Fruit fly (Drosophila melanogaster) whole organism, prepupa: ENCODE results near the gene CG11672.

Experiments
- Blimp-1 ChIP-seq: fragments of 200-800 bp; sonication (Bioruptor generic); optimal IDR thresholded peaks from 3 replicates; lab custom pipeline; 2017; ENCODE audit warnings: missing biosample characterization, missing genetic modification characterization, mild to moderate bottlenecking, moderate library complexity, missing genetic modification reagents
- CG10631 ChIP-seq: fragments of 200-800 bp; sonication (Bioruptor generic); optimal IDR thresholded peaks from 2 replicates; lab custom pipeline; 2016; ENCODE audit warnings: missing biosample characterization, missing genetic modification characterization
- CG11294 ChIP-seq: fragments of 200-800 bp; sonication (Bioruptor generic); IDR thresholded peaks from 2 replicates; pipeline ENCODE4 v1.3.6; 2022; ENCODE audit warnings: missing biosample characterization, missing genetic modification characterization
- CG11902 ChIP-seq: fragments of 200-800 bp; sonication (Bioruptor generic); optimal IDR thresholded peaks from 3 replicates; lab custom pipeline; 2016; ENCODE audit warnings: missing biosample characterization, missing genetic modification characterization
- CG15336 ChIP-seq: fragments of 200-800 bp; sonication (Bioruptor generic); IDR thresholded peaks from 2 replicates; pipeline ENCODE4 v1.3.6; 2022; ENCODE audit warnings: missing biosample characterization, missing genetic modification characterization
- CG1621 ChIP-seq: fragments of 200-800 bp; sonication (Bioruptor generic); optimal IDR thresholded peaks from 3 replicates; lab custom pipeline; 2018; ENCODE audit warnings: missing biosample characterization, mild to moderate bottlenecking, missing genetic modification characterization
- CG31627 ChIP-seq: fragments of 200-800 bp; sonication (Bioruptor generic); optimal IDR thresholded peaks from 3 replicates; lab custom pipeline; 2016; ENCODE audit warnings: missing biosample characterization, missing genetic modification characterization
- CG34406 ChIP-seq: fragments of 200-800 bp; sonication (Bioruptor generic); optimal IDR thresholded peaks from 3 replicates; lab custom pipeline; 2016; ENCODE audit warnings: missing biosample characterization, missing genetic modification characterization
- CG3919 ChIP-seq: fragments of 200-800 bp; sonication (Bioruptor generic); optimal IDR thresholded peaks from 3 replicates; lab custom pipeline; 2016; ENCODE audit warnings: missing biosample characterization, missing genetic modification characterization
- CG6276 ChIP-seq: fragments of 200-800 bp; sonication (Bioruptor generic); optimal IDR thresholded peaks from 2 replicates; lab custom pipeline; 2017; ENCODE audit warnings: missing biosample characterization, mild to moderate bottlenecking, missing genetic modification characterization
- CG6792 ChIP-seq: fragments of 200-800 bp; sonication (Bioruptor generic); optimal IDR thresholded peaks from 3 replicates; lab custom pipeline; 2016; ENCODE audit warnings: missing biosample characterization, missing genetic modification characterization
- CG8319 ChIP-seq: fragments of 200-800 bp; sonication (Bioruptor generic); optimal IDR thresholded peaks from 3 replicates; lab custom pipeline; 2016; ENCODE audit warnings: missing biosample characterization, missing genetic modification characterization
- CG8632 ChIP-seq: fragments of 200-800 bp; sonication (Bioruptor generic); optimal IDR thresholded peaks from 3 replicates; lab custom pipeline; 2016; ENCODE audit warnings: missing biosample characterization, missing genetic modification characterization
- CG9139 ChIP-seq: fragments of 200-800 bp; sonication (Bioruptor generic); optimal IDR thresholded peaks from 3 replicates; lab custom pipeline; 2017; ENCODE audit warnings: missing biosample characterization, mild to moderate bottlenecking, missing genetic modification characterization
- Eip75B ChIP-seq: fragments of 200-800 bp; sonication (Bioruptor generic); optimal IDR thresholded peaks from 3 replicates; lab custom pipeline; 2016; ENCODE audit warnings: missing biosample characterization, missing genetic modification characterization
- Eip78C ChIP-seq: fragments of 200-800 bp; sonication (Bioruptor generic); peaks from one replicate; lab custom pipeline; 2016; ENCODE audit warnings: missing biosample characterization, missing genetic modification characterization
- Eip93F ChIP-seq: fragments of 200-800 bp; sonication (Bioruptor generic); optimal IDR thresholded peaks from 2 replicates; lab custom pipeline; 2016; ENCODE audit warnings: missing biosample characterization, mild to moderate bottlenecking, missing genetic modification characterization
- Ets21C ChIP-seq: fragments of 200-800 bp; sonication (Bioruptor generic); optimal IDR thresholded peaks from 3 replicates; lab custom pipeline; 2016; ENCODE audit warnings: missing biosample characterization, missing genetic modification characterization
- Ets96B ChIP-seq: fragments of 200-800 bp; optimal IDR thresholded peaks from 2 replicates; lab custom pipeline; 2019; ENCODE audit warnings: missing biosample characterization, mild to moderate bottlenecking, missing genetic modification characterization, moderate library complexity
- Hr39 ChIP-seq: fragments of 200-800 bp; sonication (Bioruptor generic); optimal IDR thresholded peaks from 2 replicates; lab custom pipeline; 2016; ENCODE audit warnings: missing biosample characterization, missing genetic modification characterization
- Lpt ChIP-seq: fragments of 200-800 bp; sonication (Bioruptor generic); optimal IDR thresholded peaks from 3 replicates; lab custom pipeline; 2016; ENCODE audit warnings: missing biosample characterization, missing genetic modification characterization
- Met ChIP-seq: fragments of 200-800 bp; sonication (Bioruptor generic); optimal IDR thresholded peaks from 3 replicates; lab custom pipeline; 2016; ENCODE audit warnings: missing biosample characterization, missing genetic modification characterization
- Sox102F ChIP-seq: fragments of 200-800 bp; sonication (Bioruptor generic); optimal IDR thresholded peaks from 2 replicates; lab custom pipeline; 2016; ENCODE audit warnings: missing biosample characterization, mild to moderate bottlenecking, missing genetic modification characterization
- Sox14 ChIP-seq: fragments of 200-800 bp; sonication (Bioruptor generic); optimal IDR thresholded peaks from 3 replicates; lab custom pipeline; 2016; ENCODE audit warnings: missing biosample characterization, missing genetic modification characterization
- Sox15 ChIP-seq: fragments of 200-800 bp; sonication (Bioruptor generic); optimal IDR thresholded peaks from 3 replicates; lab custom pipeline; 2016; ENCODE audit warnings: missing biosample characterization, missing genetic modification characterization
- cyc ChIP-seq: fragments of 200-800 bp; sonication (Bioruptor generic); optimal IDR thresholded peaks from 3 replicates; lab custom pipeline; 2016; ENCODE audit warnings: missing biosample characterization, missing genetic modification characterization
- dac ChIP-seq: fragments of 200-800 bp; sonication (Bioruptor generic); optimal IDR thresholded peaks from 2 replicates; lab custom pipeline; 2017; ENCODE audit warnings: missing biosample characterization, mild to moderate bottlenecking, missing genetic modification characterization
- eg ChIP-seq: fragments of 200-800 bp; sonication (Bioruptor generic); IDR thresholded peaks from 3 replicates; pipeline ENCODE4 v1.3.6; 2022; ENCODE audit warnings: missing biosample characterization, missing genetic modification characterization
- esn ChIP-seq: fragments of 200-800 bp; sonication (Bioruptor generic); optimal IDR thresholded peaks from 2 replicates; lab custom pipeline; 2016; ENCODE audit warnings: missing biosample characterization, mild to moderate bottlenecking, missing genetic modification characterization, moderate library complexity
- fd59A ChIP-seq: fragments of 200-800 bp; sonication (Bioruptor generic); optimal IDR thresholded peaks from 2 replicates; lab custom pipeline; 2017; ENCODE audit warnings: missing biosample characterization, mild to moderate bottlenecking, missing genetic modification characterization, missing genetic modification reagents
- fd85E ChIP-seq: fragments of 200-800 bp; sonication (Bioruptor generic); optimal IDR thresholded peaks from 3 replicates; lab custom pipeline; 2016; ENCODE audit warnings: missing biosample characterization, missing genetic modification characterization
- fkh ChIP-seq: fragments of 200-800 bp; sonication (Bioruptor generic); optimal IDR thresholded peaks from 3 replicates; lab custom pipeline; 2017; ENCODE audit warnings: missing biosample characterization, mild to moderate bottlenecking, missing genetic modification characterization, moderate library complexity
- lz ChIP-seq: fragments of 200-800 bp; sonication (Bioruptor generic); optimal IDR thresholded peaks from 3 replicates; lab custom pipeline; 2016; ENCODE audit warnings: missing biosample characterization, missing genetic modification characterization
- net ChIP-seq: fragments of 200-800 bp; sonication (Bioruptor generic); optimal IDR thresholded peaks from 3 replicates; lab custom pipeline; 2016; ENCODE audit warnings: missing biosample characterization, missing genetic modification characterization
- pdm3 ChIP-seq: fragments of 200-800 bp; sonication (Bioruptor generic); optimal IDR thresholded peaks from 3 replicates; lab custom pipeline; 2016; ENCODE audit warnings: missing biosample characterization, missing genetic modification characterization
- salr ChIP-seq, 2 experiments: fragments of 200-800 bp; sonication (Bioruptor generic); optimal IDR thresholded peaks; 3 replicates each; lab custom pipeline; 2016 to 2018; ENCODE audit warnings: missing biosample characterization in 2 of 2, missing genetic modification characterization in 2 of 2, mild to moderate bottlenecking in 1 of 2
- ss ChIP-seq, 2 experiments: fragments of 200-800 bp; sonication (Bioruptor generic); optimal IDR thresholded peaks; 2 replicates in 1 of 2; 3 replicates in 1 of 2; lab custom pipeline; 2017 to 2018; ENCODE audit warnings: mild to moderate bottlenecking in 2 of 2, missing biosample characterization in 2 of 2, missing genetic modification characterization in 2 of 2, moderate library complexity in 1 of 2
- svp ChIP-seq: fragments of 200-800 bp; sonication (Bioruptor generic); peaks from one replicate; lab custom pipeline; 2016; ENCODE audit warnings: missing biosample characterization, missing genetic modification characterization
- vri ChIP-seq: fragments of 200-800 bp; sonication (Bioruptor generic); optimal IDR thresholded peaks from 3 replicates; lab custom pipeline; 2016; ENCODE audit warnings: missing biosample characterization, mild to moderate bottlenecking, missing genetic modification characterization

CG11672 gene

DNA sequence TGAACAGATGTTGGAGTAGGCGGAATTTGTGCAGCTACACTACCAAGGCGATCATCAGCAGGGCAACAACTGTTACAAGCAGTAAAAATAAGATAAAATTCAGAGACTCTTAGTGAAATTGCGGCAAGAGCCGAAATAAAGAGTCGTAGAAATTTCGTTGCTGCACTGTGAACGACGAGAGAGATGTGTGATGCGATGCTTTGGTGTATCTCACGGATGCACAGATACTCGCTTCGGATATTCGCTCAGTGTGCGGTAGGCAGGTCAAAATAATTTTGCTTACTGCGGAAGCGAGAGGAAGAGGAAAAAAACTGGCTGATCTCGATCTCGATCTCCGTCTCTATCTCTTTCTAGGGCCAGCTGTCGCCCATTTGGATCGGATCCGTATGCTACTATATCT, 1.6 kb downstream of the CG11672 start:
- no peak for TF ChIP-seq Eip78C (GFP tag; lab: Kevin White, UChicago)
- TF ChIP-seq svp (GFP tag; lab: Kevin White, UChicago) = peak; percentile 45
- no peak for TF ChIP-seq Lpt (GFP tag; lab: Kevin White, UChicago)
- no peak for TF ChIP-seq esn (GFP tag; lab: Kevin White, UChicago)
- no peak for TF ChIP-seq Sox14 (GFP tag; lab: Kevin White, UChicago)

DNA sequence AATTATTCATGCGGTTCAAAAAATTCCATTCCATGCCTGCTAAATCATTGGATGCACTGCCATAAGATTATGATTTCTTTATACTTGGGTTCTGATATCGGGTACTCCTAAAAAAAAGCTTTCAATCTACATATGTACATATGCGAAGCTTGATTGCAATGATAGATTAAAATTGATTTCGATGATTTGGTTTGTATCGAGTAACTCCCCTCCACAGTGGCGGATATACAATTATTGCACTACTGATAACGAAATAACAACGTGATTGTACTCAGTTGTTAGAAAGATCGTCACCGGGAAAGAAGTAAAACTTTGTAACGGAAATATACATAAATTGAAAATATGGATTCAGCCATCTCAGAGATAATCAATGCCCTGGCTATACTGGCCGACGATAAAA, 2.7 kb downstream of the CG11672 start, which contains the start of gene Nazo:
Gene Nazo (plus strand): TSS at position 180 of the 400 bp plus-strand sequence.
- TF ChIP-seq eg = no peak
- TF ChIP-seq Eip75B (GFP tag; lab: Kevin White, UChicago) = no peak
- no peak for TF ChIP-seq CG9139 (GFP tag; lab: Kevin White, UChicago)
- TF ChIP-seq CG8632 (GFP tag; lab: Kevin White, UChicago) = no peak
- TF ChIP-seq CG11902 (GFP tag; lab: Kevin White, UChicago) = no peak
- TF ChIP-seq CG15336 (GFP tag; lab: Robert Waterston, UW) = no peak
- TF ChIP-seq cyc = no peak
- no peak for TF ChIP-seq fkh (GFP tag; lab: Kevin White, UChicago)
- no peak for TF ChIP-seq pdm3 (GFP tag; lab: Kevin White, UChicago)
- no peak for TF ChIP-seq Sox15 (GFP tag; lab: Kevin White, UChicago)
- no peak for TF ChIP-seq vri
- TF ChIP-seq dac = no peak
- TF ChIP-seq Eip78C (GFP tag; lab: Kevin White, UChicago) = no peak
- no peak for TF ChIP-seq Ets96B (tag; lab: Kevin White, UChicago)
- TF ChIP-seq net (GFP tag; lab: Kevin White, UChicago) = no peak
- TF ChIP-seq CG8319 (GFP tag; lab: Kevin White, UChicago) = no peak

DNA sequence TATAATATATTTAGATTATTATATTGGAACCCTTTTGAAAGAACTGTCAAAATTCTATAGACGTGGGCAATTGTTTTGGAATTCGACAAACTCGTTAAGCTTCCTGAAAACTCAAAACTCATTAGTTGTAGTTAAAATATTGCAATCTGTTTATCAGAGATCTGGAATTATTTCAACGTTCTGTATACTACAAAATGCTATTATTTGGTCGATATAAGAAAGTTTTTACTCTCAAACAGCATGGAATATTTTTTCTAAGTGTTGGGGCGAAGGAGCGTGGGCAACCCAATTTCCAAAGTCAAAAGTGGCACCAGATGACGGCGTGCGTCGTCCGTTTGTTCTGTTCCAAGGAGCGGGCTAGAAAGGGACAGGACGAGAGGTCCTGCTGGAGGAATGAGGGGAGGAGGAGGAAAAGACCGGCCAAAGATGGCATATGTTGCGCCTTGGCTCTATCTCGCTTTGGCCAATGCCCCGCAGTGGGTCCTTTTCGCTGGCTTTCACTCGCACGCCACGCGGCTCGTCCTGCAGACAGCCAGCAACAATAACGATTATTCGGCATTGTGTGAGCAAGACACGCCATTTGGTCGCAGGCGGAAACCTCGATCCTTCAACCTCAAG, 4.5 kb downstream of the CG11672 start:
- TF ChIP-seq salr (GFP tag; optimal IDR thresholded peaks at IDR 0.05; lab: Kevin White, UChicago) (no peak), Sox15 (GFP tag; lab: Kevin White, UChicago) (no peak), CG10631 (GFP tag; lab: Kevin White, UChicago) (no peak), fkh (GFP tag; lab: Kevin White, UChicago) (no peak), CG8632 (GFP tag; lab: Kevin White, UChicago) (no peak), Sox102F (GFP tag; lab: Kevin White, UChicago) (no peak), Eip78C (GFP tag; lab: Kevin White, UChicago) (no peak), Blimp-1 (GFP tag; lab: Kevin White, UChicago) (no peak), CG34406 (GFP tag; lab: Kevin White, UChicago) (no peak), CG6792 (GFP tag; lab: Kevin White, UChicago) (no peak), lz (no peak)

DNA sequence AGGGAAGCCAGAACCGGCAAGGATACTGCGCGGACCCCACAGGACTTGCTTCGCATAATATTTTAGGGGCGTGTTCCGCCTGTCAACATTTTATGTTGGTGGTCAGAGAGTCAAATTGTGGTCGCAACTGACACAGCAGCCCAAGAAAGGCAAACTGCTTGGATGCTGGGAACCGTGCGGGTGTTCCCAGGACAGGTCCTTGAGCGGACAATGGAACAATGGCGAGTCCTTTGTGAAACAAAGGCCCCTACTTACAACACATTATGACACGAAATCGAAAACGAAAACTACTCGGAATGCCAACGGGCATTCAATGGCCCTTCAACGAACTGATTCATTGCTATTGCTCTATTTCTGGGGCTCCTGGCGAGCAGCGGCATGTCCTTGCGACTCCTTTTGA, 6.1 kb downstream of the CG11672 start:
- TF ChIP-seq fd59A (no peak), CG9139 (GFP tag; lab: Kevin White, UChicago) (no peak), salr (GFP tag; optimal IDR thresholded peaks at IDR 0.05; lab: Kevin White, UChicago) (no peak), Met (GFP tag; lab: Kevin White, UChicago) (no peak), esn (GFP tag; lab: Kevin White, UChicago) (no peak), Hr39 (GFP tag; lab: Kevin White, UChicago) (no peak), CG8632 (GFP tag; lab: Kevin White, UChicago) (no peak), Sox15 (GFP tag; lab: Kevin White, UChicago) (no peak)

DNA sequence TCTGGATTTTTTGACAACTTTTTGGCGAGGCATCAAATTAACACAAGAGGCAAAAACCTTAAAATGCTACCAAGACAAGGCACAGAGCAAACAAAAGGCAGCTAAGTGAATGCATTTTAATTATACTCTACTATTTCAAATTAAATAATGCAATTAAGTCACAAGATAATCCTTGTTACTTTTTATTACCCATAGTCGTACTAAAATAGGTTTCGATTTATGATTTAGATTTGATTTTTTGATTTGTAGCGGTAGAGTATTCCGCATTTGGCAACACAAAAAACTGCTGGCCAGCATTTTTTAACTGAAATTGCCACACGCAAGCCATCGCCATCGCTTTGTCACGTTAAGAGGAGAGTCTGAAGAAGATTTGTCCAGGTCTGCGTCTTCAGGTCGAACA, 7.7 kb downstream of the CG11672 start:
- TF ChIP-seq fkh (GFP tag; lab: Kevin White, UChicago) (no peak), CG11902 (GFP tag; lab: Kevin White, UChicago) (no peak), Lpt (GFP tag; lab: Kevin White, UChicago) (no peak), Eip75B (GFP tag; lab: Kevin White, UChicago) (no peak), Eip78C (GFP tag; lab: Kevin White, UChicago) (peak; percentile 82), salr (GFP tag; optimal IDR thresholded peaks at IDR 0.05; lab: Kevin White, UChicago) (no peak), CG11294 (GFP tag; lab: Robert Waterston, UW) (no peak), ss (GFP tag; optimal IDR thresholded peaks at IDR 0.05; lab: Kevin White, UChicago) (no peak), Blimp-1 (GFP tag; lab: Kevin White, UChicago) (peak; percentile 53), CG6276 (GFP tag; lab: Kevin White, UChicago) (no peak), Ets21C (GFP tag; lab: Kevin White, UChicago) (peak; percentile 24), fd85E (GFP tag; lab: Kevin White, UChicago) (no peak), Hr39 (GFP tag; lab: Kevin White, UChicago) (peak; percentile 54), Sox102F (GFP tag; lab: Kevin White, UChicago) (peak; percentile 59), Eip93F (GFP tag; lab: Kevin White, UChicago) (no peak), pdm3 (GFP tag; lab: Kevin White, UChicago) (peak; percentile 0), esn (GFP tag; lab: Kevin White, UChicago) (peak; percentile 54), CG31627 (GFP tag; lab: Kevin White, UChicago) (peak; percentile 33), Sox14 (GFP tag; lab: Kevin White, UChicago) (no peak), CG3919 (no peak), cyc (peak; percentile 19), CG34406 (GFP tag; lab: Kevin White, UChicago) (peak; percentile 22), Met (GFP tag; lab: Kevin White, UChicago) (peak; percentile 55), CG15336 (GFP tag; lab: Robert Waterston, UW) (no peak), CG1621 (tag; lab: Kevin White, UChicago) (no peak), svp (GFP tag; lab: Kevin White, UChicago) (peak; percentile 81)
